Worm (Caenorhabditis elegans) whole organism, mixed stage, embryonic: ENCODE measurements around the gene C15H9.2.

ENCODE experiments used
- drap-1 ChIP-seq: fragments of 200-800 bp; sonication (Bioruptor generic); optimal IDR thresholded peaks from 3 replicates; lab custom pipeline; 2018; ENCODE audit warnings: mild to moderate bottlenecking, missing genetic modification characterization, missing compliant biosample characterization
- hlh-1 ChIP-seq: fragments of 150-350 bp; optimal IDR thresholded peaks from 2 replicates; lab custom pipeline; 2014; ENCODE audit warnings: missing biosample characterization, missing genetic modification reagents, missing genetic modification characterization
- lin-13 ChIP-seq: fragments of 150-350 bp; optimal IDR thresholded peaks from 2 replicates; lab custom pipeline; 2014; ENCODE audit warnings: missing biosample characterization, missing genetic modification characterization
- nhr-237 ChIP-seq: fragments of 150-350 bp; optimal IDR thresholded peaks from 2 replicates; lab custom pipeline; 2014; ENCODE audit warnings: missing biosample characterization, missing genetic modification characterization
- nhr-28 ChIP-seq: fragments of 150-350 bp; optimal IDR thresholded peaks from 2 replicates; lab custom pipeline; 2014; ENCODE audit warnings: missing biosample characterization, missing genetic modification characterization
- pha-4 ChIP-seq: fragments of 150-350 bp; optimal IDR thresholded peaks from 2 replicates; lab custom pipeline; 2018; ENCODE audit warnings: missing biosample characterization, missing genetic modification reagents, missing genetic modification characterization
- snpc-4 ChIP-seq: fragments of 150-350 bp; optimal IDR thresholded peaks from 2 replicates; lab custom pipeline; 2014; ENCODE audit warnings: missing biosample characterization, missing genetic modification characterization
- unc-62 ChIP-seq: fragments of 150-350 bp; optimal IDR thresholded peaks from 2 replicates; lab custom pipeline; 2014; ENCODE audit warnings: missing biosample characterization, missing genetic modification reagents, missing genetic modification characterization

DNA sequence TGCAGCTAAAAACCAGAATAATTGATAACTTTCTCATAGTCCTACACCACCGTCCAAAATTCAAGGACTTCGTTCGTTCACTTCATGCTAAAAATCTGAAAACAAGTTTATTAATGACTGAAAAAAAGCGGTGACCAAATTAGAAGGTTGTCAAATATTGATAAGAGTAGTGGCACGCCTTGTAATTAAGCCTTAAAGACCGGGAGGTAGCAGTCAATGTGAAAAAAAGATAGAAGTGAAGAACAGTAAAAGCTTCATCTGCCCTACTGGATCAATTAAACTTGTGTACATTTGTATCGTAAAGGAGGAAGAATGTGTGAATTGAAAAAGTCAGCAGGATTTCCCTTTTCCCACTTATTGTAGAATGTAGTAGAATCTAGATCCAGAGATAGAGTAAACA is 32.1 kb downstream of the C15H9.2 start, which contains the start of gene tag-275:
- no peak for TF ChIP-seq drap-1
- TF ChIP-seq snpc-4 (tag; lab: Kevin White, UChicago): no peak
- TF ChIP-seq lin-13 (tag; lab: Kevin White, UChicago): no peak
- no peak for TF ChIP-seq nhr-237 (tag; lab: Kevin White, UChicago)
- TF ChIP-seq pha-4 (tag; lab: Kevin White, UChicago): no peak
- TF ChIP-seq hlh-1: no peak
- no peak for TF ChIP-seq nhr-28
- TF ChIP-seq unc-62 (GFP tag; lab: Kevin White, UChicago): no peak
